Fruit fly (Drosophila melanogaster) whole organism, embryonic: ENCODE data around the gene CG16853.

ENCODE experiments used
- CG12942 ChIP-seq: fragments of 200-800 bp; sonication (Bioruptor generic); optimal IDR thresholded peaks from 3 replicates; lab custom pipeline; 2016; ENCODE audit warnings: missing biosample characterization, missing genetic modification characterization
- CoRest ChIP-seq: fragments of 200-800 bp; sonication (Bioruptor generic); optimal IDR thresholded peaks from 3 replicates; lab custom pipeline; 2018; ENCODE audit warnings: missing biosample characterization, mild to moderate bottlenecking, missing genetic modification characterization, moderate library complexity
- dimm ChIP-seq: fragments of 200-800 bp; sonication (Bioruptor generic); IDR thresholded peaks from 2 replicates; pipeline ENCODE4 v1.3.6; 2022; ENCODE audit warnings: missing biosample characterization, missing genetic modification characterization
- esg ChIP-seq: fragments of 200-800 bp; sonication (Bioruptor generic); conservative IDR thresholded peaks from 2 replicates; pipeline ENCODE4 v1.3.6; 2022; ENCODE audit warnings: missing biosample characterization, missing genetic modification characterization
- pros ChIP-seq: fragments of 200-800 bp; sonication (Bioruptor generic); optimal IDR thresholded peaks from 3 replicates; lab custom pipeline; 2019; ENCODE audit warnings: missing biosample characterization, mild to moderate bottlenecking, missing genetic modification characterization, moderate library complexity

- no peak for TF ChIP-seq CG12942 (GFP tag; lab: Kevin White, UChicago)
- TF ChIP-seq esg (GFP tag; lab: Robert Waterston, UW), result no peak
- TF ChIP-seq CoRest (tag; lab: Kevin White, UChicago), result peak; percentile 53
- TF ChIP-seq pros (GFP tag; lab: Kevin White, UChicago), result no peak
- no peak for TF ChIP-seq dimm
These were observed 29.9 kb downstream of the CG16853 start for dm6 chr2L:13571791-13572451.
